Fruit fly (Drosophila melanogaster): ENCODE data around the gene mEFG1.
A peak's percentile ranks its signal among the peaks of the same experiment; 100 is the strongest.

dm6 chr2L:7181978-7182392 lies 40.9 kb downstream of the mEFG1 start, which contains the start of gene MICU1:
- TF ChIP-seq psq (GFP tag; optimal IDR thresholded peaks at IDR 0.05) (no peak), dmrt93B (GFP tag; optimal IDR thresholded peaks at IDR 0.05) (no peak), pan (optimal IDR thresholded peaks at IDR 0.05) (no peak), dl (GFP tag; optimal IDR thresholded peaks at IDR 0.05; ENCODE audit: insufficient read depth in 1 of 2, partially characterized antibody in 2 of 2) (no peak), OdsH (GFP tag; optimal IDR thresholded peaks at IDR 0.05) (no peak), CrebA (GFP tag; optimal IDR thresholded peaks at IDR 0.05; ENCODE audit: borderline replicate concordance) (peak; percentile 18)

All from whole organism, wandering third instar larva.